Fruit fly (Drosophila melanogaster): Measurements from ENCODE around the gene CG5390.

Gene CG5390

dm6 chr2L:10263830-10264634 lies 42.4 kb downstream of the CG5390 start, which contains the start of gene REPTOR-BP:
REPTOR-BP (plus strand) TSS chr2L:10264125.
- TF ChIP-seq CG17801 (GFP tag; optimal IDR thresholded peaks at IDR 0.05; ENCODE audit: partially characterized antibody) = no peak

- TF ChIP-seq CG17801 (GFP tag; optimal IDR thresholded peaks at IDR 0.05; ENCODE audit: partially characterized antibody) = no peak
Measured at dm6 chr2L:10263343-10263744, 43.0 kb downstream of the CG5390 start, which contains the start of gene Rsf1. Rsf1 (minus strand) TSS chr2L:10263554.

dm6 chr2L:10261774-10262173 lies 44.6 kb downstream of the CG5390 start:
- TF ChIP-seq CG17801 (GFP tag; optimal IDR thresholded peaks at IDR 0.05; ENCODE audit: partially characterized antibody) = no peak

dm6 chr2L:10260750-10261493 lies 45.5 kb downstream of the CG5390 start, which contains the start of gene Pten:
Pten (minus strand) TSS chr2L:10261049.
- TF ChIP-seq CG17801 (GFP tag; optimal IDR thresholded peaks at IDR 0.05; ENCODE audit: partially characterized antibody) = peak; percentile 26

dm6 chr2L:10259960-10260749 lies 46.2 kb downstream of the CG5390 start:
- TF ChIP-seq CG17801 (GFP tag; optimal IDR thresholded peaks at IDR 0.05; ENCODE audit: partially characterized antibody) = no peak

dm6 chr2L:10255725-10256158 lies 50.7 kb downstream of the CG5390 start, which contains the start of gene CG5676:
CG5676 (minus strand) TSS chr2L:10255891.
- peak; percentile 11 for TF ChIP-seq CG17801 (GFP tag; optimal IDR thresholded peaks at IDR 0.05; ENCODE audit: partially characterized antibody)

Measured in ovary, adult (tissue).